Worm (Caenorhabditis elegans): ENCODE results near the gene F35G12.5.
A peak's percentile ranks its signal among the peaks of the same experiment; 100 is the strongest.

Gene F35G12.5

ce11 chrIII:4561286-4561685, 22.6 kb upstream of the F35G12.5 start:
- peak; percentile 43 for TF ChIP-seq nhr-80 (tag; optimal IDR thresholded peaks at IDR 0.05)
- TF ChIP-seq F22D6.2 (tag; optimal IDR thresholded peaks at IDR 0.05): no peak
- TF ChIP-seq ets-4 (GFP tag; optimal IDR thresholded peaks at IDR 0.05): no peak
- TF ChIP-seq ztf-18 (tag; optimal IDR thresholded peaks at IDR 0.05): no peak
- no peak for TF ChIP-seq ztf-26 (tag; optimal IDR thresholded peaks at IDR 0.05)
- TF ChIP-seq hsf-1 (GFP tag; IDR thresholded peaks at IDR 0.05): no peak

DNA sequence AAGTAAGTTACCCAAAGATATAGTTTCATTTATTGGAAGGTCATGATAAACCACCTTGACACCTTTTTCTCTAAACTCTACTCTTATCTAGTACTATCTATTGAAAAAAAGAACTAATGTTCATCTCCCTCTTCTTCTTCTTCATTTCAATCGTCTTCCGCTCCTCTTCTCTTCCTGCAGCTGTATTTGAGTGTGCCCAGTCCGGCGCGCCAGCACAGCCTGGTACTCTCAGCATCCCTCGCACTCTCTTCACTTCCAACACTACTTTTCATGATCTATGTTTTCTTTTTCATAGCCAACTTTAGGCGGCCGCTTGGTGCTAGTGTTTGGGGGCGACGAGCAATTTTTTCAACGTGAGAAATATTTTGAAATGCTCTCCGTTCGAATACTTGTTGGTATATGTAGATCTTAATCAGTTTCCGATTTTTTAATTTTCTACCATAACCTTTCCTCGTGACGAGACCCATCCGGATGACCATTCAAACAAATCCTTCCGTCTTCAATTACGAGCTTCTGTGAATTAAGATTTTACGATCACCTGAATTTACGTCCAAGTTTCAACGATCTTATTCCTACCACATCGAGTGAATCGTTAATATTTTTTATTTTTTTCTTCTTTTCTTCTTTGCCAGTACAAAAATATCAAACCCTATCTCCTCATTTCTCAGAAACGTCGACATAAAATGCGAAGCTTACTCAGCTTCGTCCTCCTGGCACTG, 21.7 kb upstream of the F35G12.5 start, which contains the start of gene pan-1:
Gene pan-1, plus strand, starts transcription at position 669 of the 719 bp plus-strand sequence.
- TF ChIP-seq F49E8.2 (tag; optimal IDR thresholded peaks at IDR 0.05; ENCODE audit: insufficient read depth) (no peak), egrh-3 (GFP tag; IDR thresholded peaks at IDR 0.05) (0 out of 2 replicates have a peak, but pooled peaks have one; percentile 11), snpc-3.4 (tag; optimal IDR thresholded peaks at IDR 0.05) (no peak), madf-6 (GFP tag; IDR thresholded peaks at IDR 0.05) (no peak), cebp-2 (GFP tag; IDR thresholded peaks at IDR 0.05) (no peak), T07F8.4 (tag; optimal IDR thresholded peaks at IDR 0.05) (no peak), F52B5.7 (tag; optimal IDR thresholded peaks at IDR 0.05) (no peak), hrde-1 (tag; optimal IDR thresholded peaks at IDR 0.05; ENCODE audit: borderline replicate concordance) (no peak), cebp-1 (GFP tag; IDR thresholded peaks at IDR 0.05) (no peak), cebp-1 (tag; optimal IDR thresholded peaks at IDR 0.05) (peak; percentile 34), efl-1 (GFP tag; optimal IDR thresholded peaks at IDR 0.05) (no peak), lsl-1 (GFP tag; optimal IDR thresholded peaks at IDR 0.05) (no peak), mxl-1 (tag; optimal IDR thresholded peaks at IDR 0.05) (no peak), ZK185.1 (tag; optimal IDR thresholded peaks at IDR 0.05; ENCODE audit: poor library complexity, severe bottlenecking) (no peak), F10E7.11 (tag; optimal IDR thresholded peaks at IDR 0.05) (no peak), tbp1 (GFP tag; optimal IDR thresholded peaks at IDR 0.05) (no peak), sdz-38 (tag; optimal IDR thresholded peaks at IDR 0.05) (no peak), ekl-4 (GFP tag; IDR thresholded peaks at IDR 0.05) (no peak), B0035.1 (tag; optimal IDR thresholded peaks at IDR 0.05) (no peak), nhr-179 (tag; optimal IDR thresholded peaks at IDR 0.05) (no peak), hmg-1.2 (GFP tag; IDR thresholded peaks at IDR 0.05) (peak; percentile 76; the same call in 1 of the 2 replicates), nhr-80 (tag; optimal IDR thresholded peaks at IDR 0.05) (peak; percentile 48), ztf-25 (GFP tag; IDR thresholded peaks at IDR 0.05) (no peak), K12H6.12 (tag; optimal IDR thresholded peaks at IDR 0.05) (no peak), madf-8 (GFP tag; conservative IDR thresholded peaks at IDR 0.05) (no peak), mel-28 (tag; optimal IDR thresholded peaks at IDR 0.05; ENCODE audit: borderline replicate concordance) (no peak), him-1 (tag; optimal IDR thresholded peaks at IDR 0.05) (no peak), atf-7 (tag; optimal IDR thresholded peaks at IDR 0.05) (no peak), F57A8.1 (GFP tag; optimal IDR thresholded peaks at IDR 0.05) (no peak), lin-35 (GFP tag; optimal IDR thresholded peaks at IDR 0.05) (no peak), hmg-20 (GFP tag; IDR thresholded peaks at IDR 0.05) (no peak), ztf-22 (GFP tag; optimal IDR thresholded peaks at IDR 0.05) (no peak), zfh-2 (GFP tag; conservative IDR thresholded peaks at IDR 0.05) (peak; percentile 62)
